Worm (Caenorhabditis elegans): ENCODE measurements around the gene qui-1.

DNA sequence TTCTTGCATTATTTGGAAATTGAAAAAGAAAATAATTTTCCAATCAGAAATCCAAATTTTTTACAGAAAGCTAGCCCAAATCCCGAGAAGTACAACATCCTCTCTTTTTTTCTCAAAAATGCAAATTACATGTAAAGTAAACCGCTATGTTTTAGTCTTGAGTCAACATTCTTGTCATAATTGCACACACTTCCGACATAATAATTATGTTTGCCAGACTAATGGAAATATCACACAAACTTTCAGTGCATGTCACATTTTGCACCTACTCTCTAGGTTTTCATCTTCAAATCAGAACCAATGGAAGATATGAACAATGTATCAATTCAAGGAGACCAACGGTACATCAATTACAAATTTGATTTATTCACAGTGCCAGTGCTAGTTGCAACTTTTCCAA lies 23.0 kb downstream of the qui-1 start, which contains the start of gene sru-11:
- no peak for TF ChIP-seq ama-1 (optimal IDR thresholded peaks at IDR 0.05)
- TF ChIP-seq F13C5.2 (tag; optimal IDR thresholded peaks at IDR 0.05) = no peak
- TF ChIP-seq pes-1 (GFP tag; IDR thresholded peaks at IDR 0.05) = no peak
- no peak for TF ChIP-seq tbx-11 (GFP tag; IDR thresholded peaks at IDR 0.05)
- no peak for TF ChIP-seq hmg-4 (GFP tag; optimal IDR thresholded peaks at IDR 0.05)
- no peak for TF ChIP-seq tra-4 (tag; optimal IDR thresholded peaks at IDR 0.05)
- TF ChIP-seq B0310.2 (tag; optimal IDR thresholded peaks at IDR 0.05) = no peak
- no peak for TF ChIP-seq hmbx-1 (tag; optimal IDR thresholded peaks at IDR 0.05)
